Worm (Caenorhabditis elegans) whole organism, early embryonic: ENCODE data around the gene F53A2.1.

Experiments used
- B0310.2 ChIP-seq: sonication (generic microtip); optimal IDR thresholded peaks from 2 replicates; lab custom pipeline; 2016; ENCODE audit warnings: mild to moderate bottlenecking, missing genetic modification characterization, missing compliant biosample characterization
- aly-1 ChIP-seq: sonication (generic microtip); optimal IDR thresholded peaks from 2 replicates; lab custom pipeline; 2016; ENCODE audit warnings: missing genetic modification characterization, missing compliant biosample characterization
- ama-1 ChIP-seq: fragments of 150-350 bp; optimal IDR thresholded peaks from 2 replicates; lab custom pipeline; 2014
- ets-7 ChIP-seq: sonication (generic microtip); optimal IDR thresholded peaks from 2 replicates; lab custom pipeline; 2016; ENCODE audit warnings: missing genotype, missing genetic modification characterization, missing compliant biosample characterization
- flt-1 ChIP-seq: fragments of 200-800 bp; sonication (Bioruptor generic); IDR thresholded peaks from 2 replicates; pipeline ENCODE4 v1.3.6; 2022; ENCODE audit warnings: missing genetic modification characterization, missing compliant biosample characterization
- hmbx-1 ChIP-seq: sonication (generic microtip); optimal IDR thresholded peaks from 2 replicates; lab custom pipeline; 2016; ENCODE audit warnings: mild to moderate bottlenecking, missing genetic modification characterization, missing compliant biosample characterization
- hmg-4 ChIP-seq: fragments of 200-800 bp; sonication (Bioruptor generic); optimal IDR thresholded peaks from 2 replicates; lab custom pipeline; 2018; ENCODE audit warnings: mild to moderate bottlenecking, missing genetic modification characterization, missing compliant biosample characterization
- pes-1 ChIP-seq: fragments of 200-800 bp; sonication (Bioruptor generic); IDR thresholded peaks from 2 replicates; pipeline ENCODE4 v1.3.6; 2022; ENCODE audit warnings: missing genetic modification reagents, missing genetic modification characterization, missing compliant biosample characterization
- sea-1 ChIP-seq: fragments of 200-800 bp; sonication (Bioruptor generic); conservative IDR thresholded peaks from 2 replicates; pipeline ENCODE4 v1.3.6; 2022; ENCODE audit warnings: missing genetic modification characterization, missing compliant biosample characterization
- tbx-11 ChIP-seq: fragments of 200-800 bp; sonication (Bioruptor generic); IDR thresholded peaks from 2 replicates; pipeline ENCODE4 v1.3.6; 2022; ENCODE audit warnings: missing genetic modification characterization, missing compliant biosample characterization

DNA sequence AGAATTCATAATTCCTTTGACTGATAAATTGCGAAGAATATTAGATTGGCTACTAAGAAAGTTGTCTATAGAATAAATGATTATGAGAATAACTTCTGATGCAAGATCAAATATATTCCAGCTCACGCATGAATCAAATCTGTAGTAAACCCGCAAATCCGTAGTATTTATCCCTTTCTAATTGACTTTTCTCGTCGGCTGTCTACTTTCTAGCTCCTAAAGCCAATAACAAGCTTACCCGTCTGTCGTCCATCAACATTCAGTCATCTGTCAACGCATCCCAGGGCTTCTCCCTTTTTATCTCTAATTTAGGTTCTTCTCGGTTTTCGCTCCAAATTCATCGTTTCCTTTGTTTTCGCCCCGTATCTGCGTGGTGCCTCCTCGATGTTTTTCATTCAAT, 24.3 kb upstream of the F53A2.1 start:
- TF ChIP-seq flt-1 (GFP tag; lab: Robert Waterston, UW) (no peak), aly-1 (tag; lab: Kevin White, UChicago) (no peak), ets-7 (no peak), ama-1 (lab: Kevin White, UChicago) (no peak), tbx-11 (GFP tag; lab: Robert Waterston, UW) (no peak), hmbx-1 (tag; lab: Kevin White, UChicago) (no peak), hmg-4 (GFP tag; lab: Kevin White, UChicago) (no peak), sea-1 (GFP tag; lab: Robert Waterston, UW) (no peak), pes-1 (no peak), B0310.2 (tag; lab: Kevin White, UChicago) (no peak)
